Worm (Caenorhabditis elegans): ENCODE data around the gene Y14H12B.1.

DNA sequence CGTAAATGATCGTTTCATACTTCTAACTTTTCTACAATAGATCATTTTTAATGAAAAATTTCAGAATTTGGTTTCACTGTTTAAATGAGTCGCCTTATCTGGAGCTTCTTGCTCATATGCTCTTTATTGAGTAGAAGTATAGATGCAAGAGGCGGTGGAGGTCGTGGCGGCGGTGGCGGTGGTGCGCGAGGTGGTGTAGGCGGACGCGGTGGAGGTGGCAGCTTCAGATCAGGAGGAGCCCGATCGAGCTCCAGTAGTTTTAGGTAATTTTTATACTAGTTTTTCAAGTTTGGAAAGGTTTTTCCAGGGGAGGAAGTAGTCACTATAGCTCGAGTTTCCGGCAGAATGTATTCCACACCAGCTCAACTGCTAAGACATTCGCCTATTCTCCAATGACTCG, 31.4 kb upstream of the Y14H12B.1 start, which contains the start of gene F53C3.3:
- TF ChIP-seq F39B2.1 (GFP tag; IDR thresholded peaks at IDR 0.05) (no peak), K11D2.4 (GFP tag; IDR thresholded peaks at IDR 0.05) (no peak), nfya-1 (tag; optimal IDR thresholded peaks at IDR 0.05; ENCODE audit: borderline replicate concordance, insufficient read depth) (no peak), F49E8.2 (tag; optimal IDR thresholded peaks at IDR 0.05; ENCODE audit: insufficient read depth) (no peak), rec-8 (tag; optimal IDR thresholded peaks at IDR 0.05) (no peak), efl-1 (GFP tag; optimal IDR thresholded peaks at IDR 0.05) (no peak), lsy-27 (tag; optimal IDR thresholded peaks at IDR 0.05; ENCODE audit: borderline replicate concordance, insufficient read depth) (no peak), madf-6 (GFP tag; IDR thresholded peaks at IDR 0.05) (no peak), ekl-4 (GFP tag; IDR thresholded peaks at IDR 0.05) (no peak), T26A5.8 (tag; optimal IDR thresholded peaks at IDR 0.05) (no peak), F52B5.7 (tag; optimal IDR thresholded peaks at IDR 0.05) (no peak), ztf-26 (tag; optimal IDR thresholded peaks at IDR 0.05) (no peak)

All from whole organism, young adult.